Worm (Caenorhabditis elegans) whole organism, late embryonic: ENCODE measurements around the gene arrd-18.

ENCODE experiments used
- ama-1 ChIP-seq: fragments of 150-350 bp; optimal IDR thresholded peaks from 2 replicates; lab custom pipeline; 2014
- ceh-18 ChIP-seq: sonication (generic microtip); optimal IDR thresholded peaks from 2 replicates; lab custom pipeline; 2016; ENCODE audit warnings: missing genetic modification characterization, missing compliant biosample characterization
- ceh-48 ChIP-seq: sonication (generic microtip); optimal IDR thresholded peaks from 2 replicates; lab custom pipeline; 2016; ENCODE audit warnings: missing genetic modification characterization, inconsistent platforms, missing compliant biosample characterization
- dve-1 ChIP-seq: sonication (generic microtip); optimal IDR thresholded peaks from 2 replicates; lab custom pipeline; 2017; ENCODE audit warnings: antibody characterized with exemption, mild to moderate bottlenecking, missing genetic modification characterization, missing compliant biosample characterization
- nhr-11 ChIP-seq: fragments of 150-350 bp; optimal IDR thresholded peaks from 2 replicates; lab custom pipeline; 2014; ENCODE audit warnings: missing biosample characterization, missing genetic modification characterization
- pha-4 ChIP-seq: fragments of 150-350 bp; optimal IDR thresholded peaks from 2 replicates; lab custom pipeline; 2018; ENCODE audit warnings: missing biosample characterization, missing genetic modification reagents, missing genetic modification characterization
- pros-1 ChIP-seq: fragments of 150-350 bp; optimal IDR thresholded peaks from 2 replicates; lab custom pipeline; 2014; ENCODE audit warnings: missing biosample characterization, missing genetic modification reagents, missing genetic modification characterization
- ztf-16 ChIP-seq: sonication (generic microtip); optimal IDR thresholded peaks from 2 replicates; lab custom pipeline; 2017; ENCODE audit warnings: missing genetic modification characterization, missing compliant biosample characterization

DNA sequence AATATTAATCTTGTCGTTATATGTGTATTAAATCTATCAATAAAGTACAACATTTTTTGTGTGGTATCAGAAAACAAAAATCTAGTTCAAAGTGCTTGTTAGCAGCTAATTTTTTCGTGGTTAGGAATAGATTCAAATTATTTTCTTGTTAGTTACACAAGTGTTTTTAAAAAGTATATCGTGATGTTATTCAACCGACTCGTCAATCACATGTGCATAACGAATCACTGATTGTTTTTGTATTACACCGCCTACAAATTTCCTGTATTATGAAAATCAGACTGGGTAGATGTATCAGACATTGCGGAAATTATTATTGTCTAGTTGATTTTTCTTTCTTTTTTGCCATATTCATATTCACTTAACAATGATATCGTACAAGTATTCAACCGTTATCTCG lies 29.0 kb downstream of the arrd-18 start, which contains the start of gene str-64:
- TF ChIP-seq ceh-48 (tag; lab: Kevin White, UChicago) (no peak), pha-4 (tag; lab: Kevin White, UChicago) (no peak), pros-1 (no peak), nhr-11 (tag; lab: Kevin White, UChicago) (no peak), ceh-18 (tag; lab: Kevin White, UChicago) (no peak), ama-1 (lab: Kevin White, UChicago) (no peak), ztf-16 (tag; lab: Kevin White, UChicago) (no peak), dve-1 (tag; lab: Kevin White, UChicago) (no peak)
